Fruit fly (Drosophila melanogaster) whole organism, prepupa: ENCODE results near the gene Mical.

Source experiments
- Blimp-1 ChIP-seq: fragments of 200-800 bp; sonication (Bioruptor generic); optimal IDR thresholded peaks from 3 replicates; lab custom pipeline; 2017; ENCODE audit warnings: missing biosample characterization, missing genetic modification characterization, mild to moderate bottlenecking, moderate library complexity, missing genetic modification reagents
- CG11294 ChIP-seq: fragments of 200-800 bp; sonication (Bioruptor generic); IDR thresholded peaks from 2 replicates; pipeline ENCODE4 v1.3.6; 2022; ENCODE audit warnings: missing biosample characterization, missing genetic modification characterization
- CG15336 ChIP-seq: fragments of 200-800 bp; sonication (Bioruptor generic); IDR thresholded peaks from 2 replicates; pipeline ENCODE4 v1.3.6; 2022; ENCODE audit warnings: missing biosample characterization, missing genetic modification characterization
- CG1621 ChIP-seq: fragments of 200-800 bp; sonication (Bioruptor generic); optimal IDR thresholded peaks from 3 replicates; lab custom pipeline; 2018; ENCODE audit warnings: missing biosample characterization, mild to moderate bottlenecking, missing genetic modification characterization
- CG16779 ChIP-seq: fragments of 200-800 bp; sonication (Bioruptor generic); optimal IDR thresholded peaks from 3 replicates; lab custom pipeline; 2017; ENCODE audit warnings: missing biosample characterization, mild to moderate bottlenecking, missing genetic modification characterization
- CG3032 ChIP-seq: fragments of 200-800 bp; optimal IDR thresholded peaks from 2 replicates; lab custom pipeline; 2019; ENCODE audit warnings: missing biosample characterization, mild to moderate bottlenecking, missing genetic modification characterization, moderate library complexity
- CG31627 ChIP-seq: fragments of 200-800 bp; sonication (Bioruptor generic); optimal IDR thresholded peaks from 3 replicates; lab custom pipeline; 2016; ENCODE audit warnings: missing biosample characterization, missing genetic modification characterization
- CG34406 ChIP-seq: fragments of 200-800 bp; sonication (Bioruptor generic); optimal IDR thresholded peaks from 3 replicates; lab custom pipeline; 2016; ENCODE audit warnings: missing biosample characterization, missing genetic modification characterization
- CG4318 ChIP-seq: fragments of 200-800 bp; sonication (Bioruptor generic); optimal IDR thresholded peaks from 3 replicates; lab custom pipeline; 2017; ENCODE audit warnings: missing biosample characterization, mild to moderate bottlenecking, missing genetic modification characterization
- CG6163 ChIP-seq: fragments of 200-800 bp; sonication (Bioruptor generic); IDR thresholded peaks from 3 replicates; pipeline ENCODE4 v1.3.6; 2022; ENCODE audit warnings: missing biosample characterization, missing genetic modification characterization
- CG6792 ChIP-seq: fragments of 200-800 bp; sonication (Bioruptor generic); optimal IDR thresholded peaks from 3 replicates; lab custom pipeline; 2016; ENCODE audit warnings: missing biosample characterization, missing genetic modification characterization
- CG6808 ChIP-seq: fragments of 200-800 bp; sonication (Bioruptor generic); optimal IDR thresholded peaks from 3 replicates; lab custom pipeline; 2017; ENCODE audit warnings: missing biosample characterization, missing genetic modification characterization, mild to moderate bottlenecking, moderate library complexity, missing genetic modification reagents
- CG6854 ChIP-seq: fragments of 200-800 bp; sonication (Bioruptor generic); optimal IDR thresholded peaks from 2 replicates; lab custom pipeline; 2017; ENCODE audit warnings: missing biosample characterization, mild to moderate bottlenecking, missing genetic modification characterization
- CG7368 ChIP-seq: fragments of 200-800 bp; sonication (Bioruptor generic); optimal IDR thresholded peaks from 3 replicates; lab custom pipeline; 2016; ENCODE audit warnings: missing biosample characterization, missing genetic modification characterization
- CG8319 ChIP-seq: fragments of 200-800 bp; sonication (Bioruptor generic); optimal IDR thresholded peaks from 3 replicates; lab custom pipeline; 2016; ENCODE audit warnings: missing biosample characterization, missing genetic modification characterization
- CG9139 ChIP-seq: fragments of 200-800 bp; sonication (Bioruptor generic); optimal IDR thresholded peaks from 3 replicates; lab custom pipeline; 2017; ENCODE audit warnings: missing biosample characterization, mild to moderate bottlenecking, missing genetic modification characterization
- Eip75B ChIP-seq: fragments of 200-800 bp; sonication (Bioruptor generic); optimal IDR thresholded peaks from 3 replicates; lab custom pipeline; 2016; ENCODE audit warnings: missing biosample characterization, missing genetic modification characterization
- Eip78C ChIP-seq: fragments of 200-800 bp; sonication (Bioruptor generic); peaks from one replicate; lab custom pipeline; 2016; ENCODE audit warnings: missing biosample characterization, missing genetic modification characterization
- Ets21C ChIP-seq: fragments of 200-800 bp; sonication (Bioruptor generic); optimal IDR thresholded peaks from 3 replicates; lab custom pipeline; 2016; ENCODE audit warnings: missing biosample characterization, missing genetic modification characterization
- Ets96B ChIP-seq: fragments of 200-800 bp; optimal IDR thresholded peaks from 2 replicates; lab custom pipeline; 2019; ENCODE audit warnings: missing biosample characterization, mild to moderate bottlenecking, missing genetic modification characterization, moderate library complexity
- Hr38 ChIP-seq: sonication (Bioruptor generic); optimal IDR thresholded peaks from 2 replicates; lab custom pipeline; 2016; ENCODE audit warnings: missing biosample characterization, missing genetic modification characterization
- Hr39 ChIP-seq: fragments of 200-800 bp; sonication (Bioruptor generic); optimal IDR thresholded peaks from 2 replicates; lab custom pipeline; 2016; ENCODE audit warnings: missing biosample characterization, missing genetic modification characterization
- Lpt ChIP-seq: fragments of 200-800 bp; sonication (Bioruptor generic); optimal IDR thresholded peaks from 3 replicates; lab custom pipeline; 2016; ENCODE audit warnings: missing biosample characterization, missing genetic modification characterization
- OdsH ChIP-seq: fragments of 200-800 bp; sonication (Bioruptor generic); optimal IDR thresholded peaks from 3 replicates; lab custom pipeline; 2016; ENCODE audit warnings: missing biosample characterization, missing genetic modification characterization
- Sox14 ChIP-seq: fragments of 200-800 bp; sonication (Bioruptor generic); optimal IDR thresholded peaks from 3 replicates; lab custom pipeline; 2016; ENCODE audit warnings: missing biosample characterization, missing genetic modification characterization
- Sox15 ChIP-seq: fragments of 200-800 bp; sonication (Bioruptor generic); optimal IDR thresholded peaks from 3 replicates; lab custom pipeline; 2016; ENCODE audit warnings: missing biosample characterization, missing genetic modification characterization
- acj6 ChIP-seq: fragments of 200-800 bp; sonication (Bioruptor generic); optimal IDR thresholded peaks from 3 replicates; lab custom pipeline; 2016; ENCODE audit warnings: missing biosample characterization, missing genetic modification characterization
- cyc ChIP-seq: fragments of 200-800 bp; sonication (Bioruptor generic); optimal IDR thresholded peaks from 3 replicates; lab custom pipeline; 2016; ENCODE audit warnings: missing biosample characterization, missing genetic modification characterization
- dac ChIP-seq: fragments of 200-800 bp; sonication (Bioruptor generic); optimal IDR thresholded peaks from 2 replicates; lab custom pipeline; 2017; ENCODE audit warnings: missing biosample characterization, mild to moderate bottlenecking, missing genetic modification characterization
- dsx ChIP-seq: fragments of 200-800 bp; optimal IDR thresholded peaks from 3 replicates; lab custom pipeline; 2019; ENCODE audit warnings: missing biosample characterization, mild to moderate bottlenecking, missing genetic modification characterization, moderate library complexity; ENCODE audit not compliant: poor library complexity, severe bottlenecking
- eg ChIP-seq: fragments of 200-800 bp; sonication (Bioruptor generic); IDR thresholded peaks from 3 replicates; pipeline ENCODE4 v1.3.6; 2022; ENCODE audit warnings: missing biosample characterization, missing genetic modification characterization
- esn ChIP-seq: fragments of 200-800 bp; sonication (Bioruptor generic); optimal IDR thresholded peaks from 2 replicates; lab custom pipeline; 2016; ENCODE audit warnings: missing biosample characterization, mild to moderate bottlenecking, missing genetic modification characterization, moderate library complexity
- fd85E ChIP-seq: fragments of 200-800 bp; sonication (Bioruptor generic); optimal IDR thresholded peaks from 3 replicates; lab custom pipeline; 2016; ENCODE audit warnings: missing biosample characterization, missing genetic modification characterization
- fkh ChIP-seq: fragments of 200-800 bp; sonication (Bioruptor generic); optimal IDR thresholded peaks from 3 replicates; lab custom pipeline; 2017; ENCODE audit warnings: missing biosample characterization, mild to moderate bottlenecking, missing genetic modification characterization, moderate library complexity
- salr ChIP-seq, 2 experiments: fragments of 200-800 bp; sonication (Bioruptor generic); optimal IDR thresholded peaks; 3 replicates each; lab custom pipeline; 2016 to 2018; ENCODE audit warnings: missing biosample characterization in 2 of 2, missing genetic modification characterization in 2 of 2, mild to moderate bottlenecking in 1 of 2
- spab ChIP-seq: fragments of 200-800 bp; sonication (Bioruptor generic); optimal IDR thresholded peaks from 2 replicates; lab custom pipeline; 2017; ENCODE audit warnings: missing biosample characterization, mild to moderate bottlenecking, missing genetic modification characterization, missing genetic modification reagents
- svp ChIP-seq: fragments of 200-800 bp; sonication (Bioruptor generic); peaks from one replicate; lab custom pipeline; 2016; ENCODE audit warnings: missing biosample characterization, missing genetic modification characterization
- vri ChIP-seq: fragments of 200-800 bp; sonication (Bioruptor generic); optimal IDR thresholded peaks from 3 replicates; lab custom pipeline; 2016; ENCODE audit warnings: missing biosample characterization, mild to moderate bottlenecking, missing genetic modification characterization

Mical gene

dm6 chr3R:10079267-10079987 is 36.7 kb upstream of the Mical start (continued):
- peak; percentile 71 for TF ChIP-seq acj6 (GFP tag; lab: Kevin White, UChicago)
- no peak for TF ChIP-seq fkh (GFP tag; lab: Kevin White, UChicago)
- TF ChIP-seq CG6808 (GFP tag; lab: Kevin White, UChicago): peak; percentile 49
- peak; percentile 32 for TF ChIP-seq Blimp-1 (GFP tag; lab: Kevin White, UChicago)
- TF ChIP-seq CG9139 (GFP tag; lab: Kevin White, UChicago): peak; percentile 11
- peak; percentile 65 for TF ChIP-seq Eip75B (GFP tag; lab: Kevin White, UChicago)
- TF ChIP-seq eg (GFP tag; lab: Robert Waterston, UW): peak; percentile 90
- peak; percentile 73 for TF ChIP-seq CG1621
- TF ChIP-seq CG15336 (GFP tag; lab: Robert Waterston, UW): peak; percentile 82
- TF ChIP-seq Eip78C (GFP tag; lab: Kevin White, UChicago): peak; percentile 92
- TF ChIP-seq spab: peak; percentile 47
- TF ChIP-seq CG34406 (GFP tag; lab: Kevin White, UChicago): peak; percentile 43
- TF ChIP-seq CG6163 (GFP tag; lab: Robert Waterston, UW): peak; percentile 84
- peak; percentile 52 for TF ChIP-seq CG7368 (GFP tag; lab: Kevin White, UChicago)
- TF ChIP-seq CG3032 (tag; lab: Kevin White, UChicago): peak; percentile 72
- peak; percentile 50 for TF ChIP-seq vri (GFP tag; lab: Kevin White, UChicago)
- TF ChIP-seq CG8319 (GFP tag; lab: Kevin White, UChicago): peak; percentile 56
- TF ChIP-seq cyc: peak; percentile 46
- peak; percentile 43 for TF ChIP-seq Ets21C (GFP tag; lab: Kevin White, UChicago)
- peak; percentile 74 for TF ChIP-seq Ets96B
- TF ChIP-seq CG11294 (GFP tag; lab: Robert Waterston, UW): peak; percentile 80
- peak; percentile 80 for TF ChIP-seq OdsH (GFP tag; lab: Kevin White, UChicago)
- peak; percentile 61 for TF ChIP-seq esn (GFP tag; lab: Kevin White, UChicago)
- peak; percentile 68 for TF ChIP-seq CG31627 (GFP tag; lab: Kevin White, UChicago)
- no peak for TF ChIP-seq fd85E (GFP tag; lab: Kevin White, UChicago)
- peak; percentile 17 to 51 for TF ChIP-seq salr (GFP tag; optimal IDR thresholded peaks at IDR 0.05; lab: Kevin White, UChicago)
- TF ChIP-seq Sox15 (GFP tag; lab: Kevin White, UChicago): peak; percentile 38
- peak; percentile 23 for TF ChIP-seq svp
- TF ChIP-seq CG6854: no peak
- peak; percentile 67 for TF ChIP-seq Sox14 (GFP tag; lab: Kevin White, UChicago)
- TF ChIP-seq CG6792 (GFP tag; lab: Kevin White, UChicago): peak; percentile 32
- TF ChIP-seq CG16779 (tag; lab: Kevin White, UChicago): peak; percentile 33
- peak; percentile 13 for TF ChIP-seq dac (GFP tag; lab: Kevin White, UChicago)
- peak; percentile 1 for TF ChIP-seq dsx (GFP tag; lab: Kevin White, UChicago)
- TF ChIP-seq Hr38: peak; percentile 8
- peak; percentile 37 for TF ChIP-seq Lpt (GFP tag; lab: Kevin White, UChicago)
- TF ChIP-seq CG4318 (GFP tag; lab: Kevin White, UChicago): peak; percentile 25

dm6 chr3R:10078468-10079143 is 35.9 kb upstream of the Mical start:
- TF ChIP-seq Hr39 (GFP tag; lab: Kevin White, UChicago): no peak
- TF ChIP-seq fkh (GFP tag; lab: Kevin White, UChicago): no peak
